Fruit fly (Drosophila melanogaster): ENCODE data around the gene Cdk12.

Gene Cdk12

dm6 chr3L:21501928-21502327 lies 14.2 kb upstream of the Cdk12 start (continued):
- TF ChIP-seq fu2 (GFP tag; optimal IDR thresholded peaks at IDR 0.05) (no peak), Bgb (GFP tag; IDR thresholded peaks at IDR 0.05; ENCODE audit: partially characterized antibody) (no peak), zf30C (GFP tag; optimal IDR thresholded peaks at IDR 0.05) (no peak), CG12942 (GFP tag; optimal IDR thresholded peaks at IDR 0.05) (no peak), ab (GFP tag; optimal IDR thresholded peaks at IDR 0.05) (no peak), fd3F (GFP tag; optimal IDR thresholded peaks at IDR 0.05) (peak; percentile 9), CG10979 (tag; optimal IDR thresholded peaks at IDR 0.05) (no peak), CG7786 (GFP tag; optimal IDR thresholded peaks at IDR 0.05) (peak; percentile 1), peb (GFP tag; IDR thresholded peaks at IDR 0.05) (no peak), Dip2 (GFP tag; IDR thresholded peaks at IDR 0.05) (no peak), CG30431 (GFP tag; optimal IDR thresholded peaks at IDR 0.05) (no peak), run (tag; optimal IDR thresholded peaks at IDR 0.05) (no peak), dysf (GFP tag; IDR thresholded peaks at IDR 0.05) (peak; percentile 53; the same call in 2 of the 3 replicates), sima (GFP tag; optimal IDR thresholded peaks at IDR 0.05) (no peak), CG34376 (GFP tag; optimal IDR thresholded peaks at IDR 0.05) (peak; percentile 25), CG18011 (GFP tag; optimal IDR thresholded peaks at IDR 0.05) (no peak), Taf1 (GFP tag; IDR thresholded peaks at IDR 0.05) (no peak), CG12769 (tag; optimal IDR thresholded peaks at IDR 0.05) (peak; percentile 15), kni (GFP tag; optimal IDR thresholded peaks at IDR 0.05) (no peak), CG2875 (GFP tag; optimal IDR thresholded peaks at IDR 0.05) (no peak), CG15269 (tag; optimal IDR thresholded peaks at IDR 0.05) (peak; percentile 12), CG10959 (GFP tag; IDR thresholded peaks at IDR 0.05) (no peak), ro (GFP tag; IDR thresholded peaks at IDR 0.05) (no peak), sob (GFP tag; IDR thresholded peaks at IDR 0.05) (peak; percentile 9; the same call in 1 of the 2 replicates), Myb (GFP tag; optimal IDR thresholded peaks at IDR 0.05) (no peak), Sox102F (GFP tag; optimal IDR thresholded peaks at IDR 0.05) (peak; percentile 30), cas (GFP tag; IDR thresholded peaks at IDR 0.05) (no peak), fd102C (GFP tag; optimal IDR thresholded peaks at IDR 0.05) (no peak), TFAM (GFP tag; optimal IDR thresholded peaks at IDR 0.05) (no peak), grau (tag; optimal IDR thresholded peaks at IDR 0.05) (peak; percentile 25), CG2120 (GFP tag; optimal IDR thresholded peaks at IDR 0.05) (peak; percentile 5)

dm6 chr3L:21507354-21507928 lies 8.7 kb upstream of the Cdk12 start, which contains the start of the genes Glg1 and M6:
TSS of gene Glg1 (minus strand) at chr3L:21507538.
TSS of gene M6 (plus strand) at chr3L:21507852.
- TF ChIP-seq corto (GFP tag; optimal IDR thresholded peaks at IDR 0.05) (peak; percentile 50), Hmr (GFP tag; optimal IDR thresholded peaks at IDR 0.05) (peak; percentile 60), Atf-2 (GFP tag; optimal IDR thresholded peaks at IDR 0.05) (no peak), CG11504 (tag; optimal IDR thresholded peaks at IDR 0.05) (peak; percentile 81), CG12219 (GFP tag; optimal IDR thresholded peaks at IDR 0.05) (peak; percentile 31), chinmo (GFP tag; IDR thresholded peaks at IDR 0.05; ENCODE audit: partially characterized antibody) (peak; percentile 93; the same call in 3 of the 4 replicates), CG8359 (GFP tag; optimal IDR thresholded peaks at IDR 0.05; ENCODE audit: borderline replicate concordance) (no peak), cwo (GFP tag; optimal IDR thresholded peaks at IDR 0.05) (peak; percentile 47), gsb-n (tag; optimal IDR thresholded peaks at IDR 0.05) (peak; percentile 76), klu (GFP tag; IDR thresholded peaks at IDR 0.05) (no peak), Rfx (GFP tag; IDR thresholded peaks at IDR 0.05) (peak; percentile 85), p53 (GFP tag; optimal IDR thresholded peaks at IDR 0.05) (no peak), CG18619 (GFP tag; optimal IDR thresholded peaks at IDR 0.05) (peak; percentile 53), CG18599 (GFP tag; optimal IDR thresholded peaks at IDR 0.05) (peak; percentile 77), CG8388 (GFP tag; optimal IDR thresholded peaks at IDR 0.05) (peak; percentile 40), trem (tag; optimal IDR thresholded peaks at IDR 0.05) (peak; percentile 76), chm (GFP tag; IDR thresholded peaks at IDR 0.05) (peak; percentile 46; the same call in 1 of the 2 replicates), Atf3 (GFP tag; optimal IDR thresholded peaks at IDR 0.05) (peak; percentile 32), CG1233 (GFP tag; optimal IDR thresholded peaks at IDR 0.05) (peak; percentile 44), row (GFP tag; IDR thresholded peaks at IDR 0.05) (peak; percentile 96), kay (GFP tag; optimal IDR thresholded peaks at IDR 0.05) (peak; percentile 46)

Measured in whole organism, embryonic.